Worm (Caenorhabditis elegans) whole organism, early embryonic: ENCODE measurements around the gene tost-1.

Experiments
- B0310.2 ChIP-seq: sonication (generic microtip); optimal IDR thresholded peaks from 2 replicates; lab custom pipeline; 2016; ENCODE audit warnings: mild to moderate bottlenecking, missing genetic modification characterization, missing compliant biosample characterization
- F13C5.2 ChIP-seq: sonication (generic microtip); optimal IDR thresholded peaks from 2 replicates; lab custom pipeline; 2017; ENCODE audit warnings: mild to moderate bottlenecking, missing genetic modification characterization, inconsistent platforms, missing compliant biosample characterization
- aly-1 ChIP-seq: sonication (generic microtip); optimal IDR thresholded peaks from 2 replicates; lab custom pipeline; 2016; ENCODE audit warnings: missing genetic modification characterization, missing compliant biosample characterization
- ama-1 ChIP-seq: fragments of 150-350 bp; optimal IDR thresholded peaks from 2 replicates; lab custom pipeline; 2014
- ceh-13 ChIP-seq: fragments of 200-800 bp; sonication (Bioruptor generic); optimal IDR thresholded peaks from 2 replicates; lab custom pipeline; 2018; ENCODE audit warnings: mild to moderate bottlenecking, missing genetic modification characterization, missing compliant biosample characterization
- ets-7 ChIP-seq: sonication (generic microtip); optimal IDR thresholded peaks from 2 replicates; lab custom pipeline; 2016; ENCODE audit warnings: missing genotype, missing genetic modification characterization, missing compliant biosample characterization
- flt-1 ChIP-seq: fragments of 200-800 bp; sonication (Bioruptor generic); IDR thresholded peaks from 2 replicates; pipeline ENCODE4 v1.3.6; 2022; ENCODE audit warnings: missing genetic modification characterization, missing compliant biosample characterization
- hmbx-1 ChIP-seq: sonication (generic microtip); optimal IDR thresholded peaks from 2 replicates; lab custom pipeline; 2016; ENCODE audit warnings: mild to moderate bottlenecking, missing genetic modification characterization, missing compliant biosample characterization
- hmg-4 ChIP-seq: fragments of 200-800 bp; sonication (Bioruptor generic); optimal IDR thresholded peaks from 2 replicates; lab custom pipeline; 2018; ENCODE audit warnings: mild to moderate bottlenecking, missing genetic modification characterization, missing compliant biosample characterization
- hnd-1 ChIP-seq: sonication (generic microtip); optimal IDR thresholded peaks from 2 replicates; lab custom pipeline; 2016; ENCODE audit warnings: missing genetic modification characterization, missing compliant biosample characterization
- pes-1 ChIP-seq: fragments of 200-800 bp; sonication (Bioruptor generic); IDR thresholded peaks from 2 replicates; pipeline ENCODE4 v1.3.6; 2022; ENCODE audit warnings: missing genetic modification reagents, missing genetic modification characterization, missing compliant biosample characterization
- scrt-1 ChIP-seq: fragments of 200-800 bp; sonication (Bioruptor generic); IDR thresholded peaks from 2 replicates; pipeline ENCODE4 v1.3.6; 2022; ENCODE audit warnings: missing genetic modification characterization, missing compliant biosample characterization
- sea-1 ChIP-seq: fragments of 200-800 bp; sonication (Bioruptor generic); conservative IDR thresholded peaks from 2 replicates; pipeline ENCODE4 v1.3.6; 2022; ENCODE audit warnings: missing genetic modification characterization, missing compliant biosample characterization
- tbx-37 ChIP-seq: fragments of 200-800 bp; sonication (Bioruptor generic); conservative IDR thresholded peaks from 2 replicates; pipeline ENCODE4 v1.3.6; 2022; ENCODE audit warnings: missing genetic modification reagents, missing genetic modification characterization, missing compliant biosample characterization

DNA sequence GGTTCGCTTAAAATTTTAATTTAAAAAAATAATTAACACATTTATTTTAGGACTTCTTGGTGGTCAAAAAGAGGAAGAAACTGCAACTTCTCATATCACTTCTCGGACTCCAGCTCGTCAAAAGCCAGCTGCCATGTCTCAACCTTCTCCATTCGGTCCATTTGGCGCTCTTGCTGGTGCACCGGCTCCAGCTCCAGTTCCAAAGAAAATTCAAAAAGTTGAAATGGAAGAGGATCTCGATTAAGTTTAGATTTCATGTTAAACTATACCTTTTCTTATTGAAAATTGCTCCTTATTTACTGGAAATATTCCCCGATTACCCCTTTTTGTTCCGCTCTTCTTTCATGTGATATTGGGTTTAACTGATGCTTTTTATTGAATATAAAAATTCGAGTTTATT lies 35.6 kb upstream of the tost-1 start:
- TF ChIP-seq ama-1 (lab: Kevin White, UChicago) (no peak), scrt-1 (no peak), flt-1 (GFP tag; lab: Robert Waterston, UW) (no peak), sea-1 (no peak), hmbx-1 (no peak), ceh-13 (GFP tag; lab: Kevin White, UChicago) (no peak), hnd-1 (tag; lab: Kevin White, UChicago) (no peak), F13C5.2 (tag; lab: Kevin White, UChicago) (no peak), B0310.2 (no peak), aly-1 (no peak), hmg-4 (no peak), pes-1 (no peak), tbx-37 (no peak), ets-7 (tag; lab: Kevin White, UChicago) (no peak)
